Worm (Caenorhabditis elegans) whole organism, L4/young adult: ENCODE measurements around the gene pitr-2.

ENCODE experiments used
- W03F9.2 ChIP-seq: fragments of 150-350 bp; optimal IDR thresholded peaks from 2 replicates; lab custom pipeline; 2014; ENCODE audit warnings: missing biosample characterization, missing genetic modification characterization
- dao-5 ChIP-seq: sonication (generic microtip); optimal IDR thresholded peaks from 2 replicates; lab custom pipeline; 2016; ENCODE audit warnings: missing genotype, missing genetic modification characterization, moderate library complexity, missing compliant biosample characterization

ce11 chrV:9156679-9157078, 19.2 kb upstream of the pitr-2 start, which contains the start of gene B0222.15:
- no peak for TF ChIP-seq dao-5 (tag; lab: Kevin White, UChicago)
- no peak for TF ChIP-seq W03F9.2 (tag; lab: Kevin White, UChicago)
